Worm (Caenorhabditis elegans) whole organism, L4/young adult: Measurements from ENCODE around the gene C54D10.9.

Source experiments
- W03F9.2 ChIP-seq: fragments of 150-350 bp; optimal IDR thresholded peaks from 2 replicates; lab custom pipeline; 2014; ENCODE audit warnings: missing biosample characterization, missing genetic modification characterization
- dao-5 ChIP-seq: sonication (generic microtip); optimal IDR thresholded peaks from 2 replicates; lab custom pipeline; 2016; ENCODE audit warnings: missing genotype, missing genetic modification characterization, moderate library complexity, missing compliant biosample characterization
- him-1 ChIP-seq: sonication (generic microtip); optimal IDR thresholded peaks from 2 replicates; lab custom pipeline; 2016; ENCODE audit warnings: missing genotype, missing genetic modification reagents, missing genetic modification characterization, missing compliant biosample characterization

DNA sequence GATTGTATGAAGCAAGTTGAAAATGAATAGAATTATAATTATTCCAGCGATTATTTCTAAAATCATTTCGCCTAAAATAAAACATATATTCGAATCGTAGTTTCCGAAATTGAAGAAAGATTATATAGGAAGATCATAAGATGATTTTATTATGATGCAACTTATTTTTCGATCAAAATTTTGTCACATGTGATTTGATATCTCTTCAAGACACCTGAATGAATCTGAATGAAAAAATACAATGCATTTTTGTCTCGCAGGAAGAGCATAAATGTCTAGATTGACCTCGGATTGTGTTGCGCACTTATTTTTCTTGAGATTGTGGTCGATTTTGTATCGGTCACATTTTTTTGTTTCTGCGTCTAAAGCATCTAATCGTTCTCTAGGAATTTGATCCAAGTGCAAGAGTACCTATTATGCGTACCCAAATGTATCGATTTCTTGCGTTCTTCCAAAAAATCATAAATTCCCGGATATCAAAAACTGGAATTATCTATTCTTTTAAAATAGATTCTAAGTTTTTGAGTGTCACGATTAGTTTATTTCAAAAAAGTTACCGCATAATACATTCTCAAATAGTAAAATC is 36.4 kb upstream of the C54D10.9 start, which contains the start of gene hrg-2:
- TF ChIP-seq him-1 (tag; lab: Kevin White, UChicago), result no peak
- no peak for TF ChIP-seq dao-5 (tag; lab: Kevin White, UChicago)
- TF ChIP-seq W03F9.2 (tag; lab: Kevin White, UChicago), result no peak
